ENCODE assay signal across 6 fruit fly cellular contexts in genomic region chr2L:72752-73435, dm6.
TF ChIP-seq lines count a peak whose summit lies in the region.

No protein-coding gene starts in this region.

- TF ChIP-seq CTCF in S2 (optimal IDR thresholded peaks at IDR 0.05; lab: Kevin White, UChicago), result peak; percentile 59 to 62
- peak; percentile 99 for TF ChIP-seq CTCF in whole organism, embryonic (GFP tag; optimal IDR thresholded peaks at IDR 0.05; lab: Kevin White, UChicago)

TF ChIP-seq in Kc167, 6 proteins besides CTCF, POLR2A, EP300 and RAD21:
- TF ChIP-seq ttk (optimal IDR thresholded peaks at IDR 0.05; lab: Kevin White, UChicago), result no peak
- peak; percentile 27 for TF ChIP-seq psq (optimal IDR thresholded peaks at IDR 0.05; lab: Kevin White, UChicago)
TF ChIP-seq in Kc167: peak in this region for 1.

TF ChIP-seq in whole organism, adult, 20 proteins besides CTCF, POLR2A, EP300 and RAD21:
- TF ChIP-seq CG5204 (GFP tag; optimal IDR thresholded peaks at IDR 0.05; lab: Kevin White, UChicago) (no peak), cic (GFP tag; optimal IDR thresholded peaks at IDR 0.05; lab: Kevin White, UChicago) (peak; percentile 69), tj (GFP tag; optimal IDR thresholded peaks at IDR 0.05; lab: Kevin White, UChicago) (peak; percentile 33), Clk (GFP tag; optimal IDR thresholded peaks at IDR 0.05; lab: Kevin White, UChicago) (no peak), CG14711 (tag; optimal IDR thresholded peaks at IDR 0.05; lab: Kevin White, UChicago) (peak; percentile 46), CG12768 (GFP tag; optimal IDR thresholded peaks at IDR 0.05; lab: Kevin White, UChicago) (no peak), Mnt (GFP tag; optimal IDR thresholded peaks at IDR 0.05; lab: Kevin White, UChicago) (peak; percentile 65), toe (GFP tag; optimal IDR thresholded peaks at IDR 0.05; lab: Kevin White, UChicago) (no peak), CG7101 (tag; optimal IDR thresholded peaks at IDR 0.05; lab: Kevin White, UChicago) (peak; percentile 65), pad (GFP tag; optimal IDR thresholded peaks at IDR 0.05; lab: Kevin White, UChicago) (peak; percentile 41), CG1620 (GFP tag; optimal IDR thresholded peaks at IDR 0.05; lab: Kevin White, UChicago) (peak; percentile 18), Crg-1 (GFP tag; optimal IDR thresholded peaks at IDR 0.05; lab: Kevin White, UChicago) (peak; percentile 8), cnc (optimal IDR thresholded peaks at IDR 0.05; lab: Kevin White, UChicago) (no peak), kay (GFP tag; lab: Kevin White, UChicago; ENCODE audit: borderline replicate concordance) (peak; percentile 81)

TF ChIP-seq in whole organism, embryonic, 481 proteins besides CTCF, POLR2A, EP300 and RAD21 (continues in another document):
- TF ChIP-seq repo (GFP tag; optimal IDR thresholded peaks at IDR 0.05; lab: Kevin White, UChicago), result peak; percentile 3
- no peak for TF ChIP-seq lov (optimal IDR thresholded peaks at IDR 0.05; lab: Kevin White, UChicago)
- TF ChIP-seq lov (GFP tag; IDR thresholded peaks at IDR 0.05; lab: Robert Waterston, UW), result peak; percentile 63; the same call in 1 of the 3 replicates
- no peak for TF ChIP-seq Doc2 (GFP tag; IDR thresholded peaks at IDR 0.05; lab: Robert Waterston, UW)
- no peak for TF ChIP-seq br (optimal IDR thresholded peaks at IDR 0.05; lab: Kevin White, UChicago)
- TF ChIP-seq hth (optimal IDR thresholded peaks at IDR 0.05; lab: Kevin White, UChicago), result no peak
- TF ChIP-seq tup (GFP tag; optimal IDR thresholded peaks at IDR 0.05; lab: Kevin White, UChicago), result no peak
- TF ChIP-seq CG17385 (GFP tag; optimal IDR thresholded peaks at IDR 0.05; lab: Kevin White, UChicago), result no peak
- no peak for TF ChIP-seq CG6813 (GFP tag; optimal IDR thresholded peaks at IDR 0.05; lab: Kevin White, UChicago)
- no peak for TF ChIP-seq CG1832 (GFP tag; optimal IDR thresholded peaks at IDR 0.05; lab: Kevin White, UChicago)
- peak; percentile 80; the same call in 1 of the 2 replicates for TF ChIP-seq Rfx (GFP tag; IDR thresholded peaks at IDR 0.05; lab: Robert Waterston, UW)
- TF ChIP-seq CG34422 (GFP tag; IDR thresholded peaks at IDR 0.05; lab: Robert Waterston, UW), result no peak
- peak; percentile 66 for TF ChIP-seq unc-4 (GFP tag; IDR thresholded peaks at IDR 0.05; lab: Robert Waterston, UW; ENCODE audit: partially characterized antibody)
- TF ChIP-seq GATAe (GFP tag; conservative IDR thresholded peaks at IDR 0.05; lab: Robert Waterston, UW), result no peak
- no peak for TF ChIP-seq CG1792 (GFP tag; optimal IDR thresholded peaks at IDR 0.05; lab: Kevin White, UChicago)
- peak; percentile 4 for TF ChIP-seq BtbVII (GFP tag; optimal IDR thresholded peaks at IDR 0.05; lab: Kevin White, UChicago)
- peak; percentile 26 for TF ChIP-seq bcd (GFP tag; optimal IDR thresholded peaks at IDR 0.05; lab: Kevin White, UChicago)
- TF ChIP-seq Dip3 (GFP tag; optimal IDR thresholded peaks at IDR 0.05; lab: Kevin White, UChicago), result no peak
- no peak for TF ChIP-seq Abd-B (GFP tag; optimal IDR thresholded peaks at IDR 0.05; lab: Kevin White, UChicago)
- peak; percentile 59 for TF ChIP-seq zfh2 (GFP tag; optimal IDR thresholded peaks at IDR 0.05; lab: Kevin White, UChicago)
- peak; percentile 18 for TF ChIP-seq Mad (GFP tag; optimal IDR thresholded peaks at IDR 0.05; lab: Kevin White, UChicago)
- peak; percentile 20 for TF ChIP-seq NfI (GFP tag; optimal IDR thresholded peaks at IDR 0.05; lab: Kevin White, UChicago)
- peak; percentile 94 for TF ChIP-seq CG10366 (GFP tag; IDR thresholded peaks at IDR 0.05; lab: Robert Waterston, UW)
- TF ChIP-seq knrl (GFP tag; IDR thresholded peaks at IDR 0.05; lab: Robert Waterston, UW; ENCODE audit: partially characterized antibody), result no peak; the same call in 1 of the 3 replicates

TF ChIP-seq in whole organism, prepupa, 60 proteins besides CTCF, POLR2A, EP300 and RAD21:
- peak; percentile 35 for TF ChIP-seq cyc (GFP tag; optimal IDR thresholded peaks at IDR 0.05; lab: Kevin White, UChicago)
- no peak for TF ChIP-seq dac (GFP tag; optimal IDR thresholded peaks at IDR 0.05; lab: Kevin White, UChicago)
- peak; percentile 3 to 23 for TF ChIP-seq ss (GFP tag; optimal IDR thresholded peaks at IDR 0.05; lab: Kevin White, UChicago)
- TF ChIP-seq topi (GFP tag; optimal IDR thresholded peaks at IDR 0.05; lab: Kevin White, UChicago), result peak; percentile 20
- peak; percentile 90 for TF ChIP-seq achi (GFP tag; optimal IDR thresholded peaks at IDR 0.05; lab: Kevin White, UChicago)
- TF ChIP-seq OdsH (GFP tag; optimal IDR thresholded peaks at IDR 0.05; lab: Kevin White, UChicago), result peak; percentile 20
- peak; percentile 2 for TF ChIP-seq Sox102F (GFP tag; optimal IDR thresholded peaks at IDR 0.05; lab: Kevin White, UChicago)
- TF ChIP-seq CG15336 (GFP tag; IDR thresholded peaks at IDR 0.05; lab: Robert Waterston, UW), result peak; percentile 38; the same call in 1 of the 2 replicates
- TF ChIP-seq CG10631 (GFP tag; optimal IDR thresholded peaks at IDR 0.05; lab: Kevin White, UChicago), result peak; percentile 1
- no peak for TF ChIP-seq Ets96B (tag; optimal IDR thresholded peaks at IDR 0.05; lab: Kevin White, UChicago)
- TF ChIP-seq Smox (GFP tag; optimal IDR thresholded peaks at IDR 0.05; lab: Kevin White, UChicago), result no peak
- peak; percentile 54 for TF ChIP-seq lz (GFP tag; optimal IDR thresholded peaks at IDR 0.05; lab: Kevin White, UChicago)
- peak; percentile 67 for TF ChIP-seq CG6163 (GFP tag; IDR thresholded peaks at IDR 0.05; lab: Robert Waterston, UW)
- TF ChIP-seq CG3032 (tag; optimal IDR thresholded peaks at IDR 0.05; lab: Kevin White, UChicago), result peak; percentile 41
- TF ChIP-seq net (GFP tag; optimal IDR thresholded peaks at IDR 0.05; lab: Kevin White, UChicago), result peak; percentile 20
- TF ChIP-seq Met (GFP tag; optimal IDR thresholded peaks at IDR 0.05; lab: Kevin White, UChicago), result peak; percentile 0
- TF ChIP-seq fd85E (GFP tag; optimal IDR thresholded peaks at IDR 0.05; lab: Kevin White, UChicago), result no peak
- TF ChIP-seq CG3919 (GFP tag; optimal IDR thresholded peaks at IDR 0.05; lab: Kevin White, UChicago), result peak; percentile 40
- TF ChIP-seq Hr38 (GFP tag; optimal IDR thresholded peaks at IDR 0.05; lab: Kevin White, UChicago), result no peak
- TF ChIP-seq fkh (GFP tag; optimal IDR thresholded peaks at IDR 0.05; lab: Kevin White, UChicago), result no peak
- peak; percentile 59 for TF ChIP-seq Eip78C (GFP tag; lab: Kevin White, UChicago)
- peak; percentile 39 for TF ChIP-seq CG31627 (GFP tag; optimal IDR thresholded peaks at IDR 0.05; lab: Kevin White, UChicago)
- peak; percentile 14 for TF ChIP-seq esn (GFP tag; optimal IDR thresholded peaks at IDR 0.05; lab: Kevin White, UChicago)
- TF ChIP-seq Sox14 (GFP tag; optimal IDR thresholded peaks at IDR 0.05; lab: Kevin White, UChicago), result peak; percentile 25
- peak; percentile 69 for TF ChIP-seq svp (GFP tag; lab: Kevin White, UChicago)

TF ChIP-seq in whole organism, wandering third instar larva, 38 proteins besides CTCF, POLR2A, EP300 and RAD21 (continues in another document):
- TF ChIP-seq Myc (optimal IDR thresholded peaks at IDR 0.05; lab: Kevin White, UChicago), result peak; percentile 80
- TF ChIP-seq sage (GFP tag; optimal IDR thresholded peaks at IDR 0.05; lab: Kevin White, UChicago), result no peak
- no peak for TF ChIP-seq usp (GFP tag; optimal IDR thresholded peaks at IDR 0.05; lab: Kevin White, UChicago)
- TF ChIP-seq OdsH (GFP tag; optimal IDR thresholded peaks at IDR 0.05; lab: Kevin White, UChicago), result peak; percentile 33
- TF ChIP-seq CG9705 (GFP tag; optimal IDR thresholded peaks at IDR 0.05; lab: Kevin White, UChicago), result no peak
- no peak for TF ChIP-seq CG32264 (GFP tag; optimal IDR thresholded peaks at IDR 0.05; lab: Kevin White, UChicago)
- no peak for TF ChIP-seq dsf (GFP tag; optimal IDR thresholded peaks at IDR 0.05; lab: Kevin White, UChicago; ENCODE audit: borderline replicate concordance)
- no peak for TF ChIP-seq dl (GFP tag; optimal IDR thresholded peaks at IDR 0.05; lab: Kevin White, UChicago; ENCODE audit: insufficient read depth in 1 of 2, partially characterized antibody in 2 of 2)
- TF ChIP-seq br (GFP tag; optimal IDR thresholded peaks at IDR 0.05; lab: Kevin White, UChicago), result peak; percentile 3
- TF ChIP-seq HLH106 (tag; optimal IDR thresholded peaks at IDR 0.05; lab: Kevin White, UChicago), result peak; percentile 5
- no peak for TF ChIP-seq Rel (GFP tag; optimal IDR thresholded peaks at IDR 0.05; lab: Kevin White, UChicago)
- TF ChIP-seq Rel (tag; optimal IDR thresholded peaks at IDR 0.05; lab: Kevin White, UChicago), result peak; percentile 89
- peak; percentile 32 for TF ChIP-seq h (GFP tag; optimal IDR thresholded peaks at IDR 0.05; lab: Kevin White, UChicago)
- no peak for TF ChIP-seq Vsx2 (GFP tag; optimal IDR thresholded peaks at IDR 0.05; lab: Kevin White, UChicago; ENCODE audit: partially characterized antibody)
- peak; percentile 65 for TF ChIP-seq brk (GFP tag; optimal IDR thresholded peaks at IDR 0.05; lab: Kevin White, UChicago)
- peak; percentile 64 for TF ChIP-seq Hnf4 (GFP tag; optimal IDR thresholded peaks at IDR 0.05; lab: Kevin White, UChicago)
- no peak for TF ChIP-seq GATAd (GFP tag; optimal IDR thresholded peaks at IDR 0.05; lab: Kevin White, UChicago)
- no peak for TF ChIP-seq Mio (GFP tag; optimal IDR thresholded peaks at IDR 0.05; lab: Kevin White, UChicago)
- peak; percentile 76 for TF ChIP-seq Hr83 (GFP tag; optimal IDR thresholded peaks at IDR 0.05; lab: Kevin White, UChicago; ENCODE audit: poor library complexity, severe bottlenecking)
- no peak for TF ChIP-seq N (GFP tag; optimal IDR thresholded peaks at IDR 0.05; lab: Kevin White, UChicago)
- peak; percentile 69 for TF ChIP-seq tai (GFP tag; optimal IDR thresholded peaks at IDR 0.05; lab: Kevin White, UChicago)
- peak; percentile 79 for TF ChIP-seq fru (GFP tag; optimal IDR thresholded peaks at IDR 0.05; lab: Kevin White, UChicago)
- TF ChIP-seq rgr (GFP tag; optimal IDR thresholded peaks at IDR 0.05; lab: Kevin White, UChicago), result peak; percentile 49
- no peak for TF ChIP-seq Sp1 (GFP tag; optimal IDR thresholded peaks at IDR 0.05; lab: Kevin White, UChicago)
- no peak for TF ChIP-seq Dfd (GFP tag; optimal IDR thresholded peaks at IDR 0.05; lab: Kevin White, UChicago)
- peak in 1 of 2 experiments; percentile 57 for TF ChIP-seq foxo (GFP tag; optimal IDR thresholded peaks at IDR 0.05; lab: Kevin White, UChicago)
- no peak for TF ChIP-seq woc (GFP tag; optimal IDR thresholded peaks at IDR 0.05; lab: Kevin White, UChicago)
- no peak for TF ChIP-seq jim (GFP tag; optimal IDR thresholded peaks at IDR 0.05; lab: Kevin White, UChicago)
- TF ChIP-seq dmrt93B (GFP tag; optimal IDR thresholded peaks at IDR 0.05; lab: Kevin White, UChicago), result no peak
- no peak for TF ChIP-seq Jra (GFP tag; optimal IDR thresholded peaks at IDR 0.05; lab: Kevin White, UChicago)
- TF ChIP-seq CrebA (GFP tag; optimal IDR thresholded peaks at IDR 0.05; lab: Kevin White, UChicago; ENCODE audit: borderline replicate concordance), result no peak
- TF ChIP-seq psq (GFP tag; optimal IDR thresholded peaks at IDR 0.05; lab: Kevin White, UChicago), result peak; percentile 94
- TF ChIP-seq pan (optimal IDR thresholded peaks at IDR 0.05; lab: Kevin White, UChicago), result no peak
- no peak for TF ChIP-seq Hr78 (GFP tag; optimal IDR thresholded peaks at IDR 0.05; lab: Kevin White, UChicago)
